Worm (Caenorhabditis elegans) whole organism, young adult: Measurements from ENCODE around the gene spig-9.

Experiments
- F22D6.2 ChIP-seq: sonication (generic microtip); optimal IDR thresholded peaks from 2 replicates; lab custom pipeline; 2016; ENCODE audit warnings: mild to moderate bottlenecking, missing genetic modification characterization, missing compliant biosample characterization
- F39B2.1 ChIP-seq: fragments of 200-800 bp; sonication (Bioruptor generic); IDR thresholded peaks from 2 replicates; pipeline ENCODE4 v1.3.6; 2022; ENCODE audit warnings: missing genetic modification reagents, missing genetic modification characterization, missing compliant biosample characterization
- F52B5.7 ChIP-seq: sonication (generic microtip); optimal IDR thresholded peaks from 2 replicates; lab custom pipeline; 2016; ENCODE audit warnings: mild to moderate bottlenecking, missing genetic modification characterization, missing compliant biosample characterization
- K11D2.4 ChIP-seq: fragments of 200-800 bp; sonication (Bioruptor generic); IDR thresholded peaks from 2 replicates; pipeline ENCODE4 v1.3.6; 2022; ENCODE audit warnings: missing genetic modification reagents, missing genetic modification characterization, missing compliant biosample characterization
- K12H6.12 ChIP-seq: fragments of 200-800 bp; sonication (Bioruptor generic); optimal IDR thresholded peaks from 2 replicates; lab custom pipeline; 2018; ENCODE audit warnings: mild to moderate bottlenecking, missing genetic modification characterization, missing compliant biosample characterization
- T07F8.4 ChIP-seq: sonication (generic microtip); optimal IDR thresholded peaks from 2 replicates; lab custom pipeline; 2016; ENCODE audit warnings: mild to moderate bottlenecking, missing genetic modification characterization, moderate library complexity, missing compliant biosample characterization
- Y53F4B.3 ChIP-seq: fragments of 200-800 bp; sonication (Bioruptor generic); IDR thresholded peaks from 2 replicates; pipeline ENCODE4 v1.3.6; 2022; ENCODE audit warnings: missing genetic modification reagents, missing genetic modification characterization, missing compliant biosample characterization
- ama-1 ChIP-seq, 3 experiments: fragments of 150-350 bp in 1 of 3; sonication (generic microtip) in 2 of 3; optimal IDR thresholded peaks; 2 replicates each; lab custom pipeline; 2014 to 2018; ENCODE audit warnings: missing biosample characterization in 2 of 3, missing genetic modification characterization in 2 of 3, missing genetic modification reagents in 2 of 3
- aptf-3 ChIP-seq: fragments of 200-800 bp; sonication (Bioruptor generic); IDR thresholded peaks from 2 replicates; pipeline ENCODE4 v1.3.6; 2022; ENCODE audit warnings: missing genetic modification characterization, missing compliant biosample characterization
- atf-7 ChIP-seq: sonication (generic microtip); optimal IDR thresholded peaks from 2 replicates; lab custom pipeline; 2017; ENCODE audit warnings: mild to moderate bottlenecking, missing genetic modification characterization, missing compliant biosample characterization
- athp-1 ChIP-seq: sonication (generic microtip); optimal IDR thresholded peaks from 2 replicates; lab custom pipeline; 2017; ENCODE audit warnings: mild to moderate bottlenecking, missing genetic modification characterization, missing compliant biosample characterization
- attf-5 ChIP-seq: fragments of 200-800 bp; sonication (Bioruptor generic); optimal IDR thresholded peaks from 2 replicates; lab custom pipeline; 2018; ENCODE audit warnings: mild to moderate bottlenecking, missing genetic modification characterization, missing compliant biosample characterization
- ccch-3 ChIP-seq: fragments of 200-800 bp; sonication (Bioruptor generic); optimal IDR thresholded peaks from 2 replicates; lab custom pipeline; 2018; ENCODE audit warnings: mild to moderate bottlenecking, missing genetic modification characterization, missing compliant biosample characterization
- cebp-2 ChIP-seq: fragments of 200-800 bp; sonication (Bioruptor generic); IDR thresholded peaks from 2 replicates; pipeline ENCODE4 v1.3.6; 2022; ENCODE audit warnings: missing genetic modification characterization, missing compliant biosample characterization
- ceh-100 ChIP-seq: fragments of 200-800 bp; sonication (Bioruptor generic); IDR thresholded peaks from 2 replicates; pipeline ENCODE4 v1.3.6; 2022; ENCODE audit warnings: missing genetic modification reagents, missing genetic modification characterization, missing compliant biosample characterization
- ceh-40 ChIP-seq: fragments of 200-800 bp; sonication (Bioruptor generic); IDR thresholded peaks from 2 replicates; pipeline ENCODE4 v1.3.6; 2022; ENCODE audit warnings: missing genetic modification characterization, missing compliant biosample characterization
- ceh-58 ChIP-seq: fragments of 200-800 bp; sonication (Bioruptor generic); IDR thresholded peaks from 2 replicates; pipeline ENCODE4 v1.3.6; 2022; ENCODE audit warnings: missing genetic modification characterization, missing compliant biosample characterization
- chd-7 ChIP-seq: sonication (generic microtip); optimal IDR thresholded peaks from 2 replicates; lab custom pipeline; 2016; ENCODE audit warnings: mild to moderate bottlenecking, missing genetic modification characterization, moderate library complexity, missing compliant biosample characterization
- die-1 ChIP-seq: sonication (generic microtip); optimal IDR thresholded peaks from 2 replicates; lab custom pipeline; 2016; ENCODE audit warnings: missing genotype, mild to moderate bottlenecking, missing genetic modification characterization, missing compliant biosample characterization
- dox-1 ChIP-seq: fragments of 200-800 bp; sonication (Bioruptor generic); IDR thresholded peaks from 2 replicates; pipeline ENCODE4 v1.3.6; 2022; ENCODE audit warnings: missing genetic modification reagents, missing genetic modification characterization, missing compliant biosample characterization
- dpff-1 ChIP-seq: sonication (generic microtip); optimal IDR thresholded peaks from 2 replicates; lab custom pipeline; 2017; ENCODE audit warnings: mild to moderate bottlenecking, missing genetic modification characterization, missing compliant biosample characterization
- dpl-1 ChIP-seq: fragments of 150-350 bp; optimal IDR thresholded peaks from 2 replicates; lab custom pipeline; 2014; ENCODE audit warnings: missing biosample characterization, missing genetic modification reagents, missing genetic modification characterization
- gei-17 ChIP-seq: fragments of 200-800 bp; sonication (Bioruptor generic); optimal IDR thresholded peaks from 2 replicates; lab custom pipeline; 2018; ENCODE audit warnings: mild to moderate bottlenecking, missing genetic modification characterization, missing compliant biosample characterization
- him-1 ChIP-seq: sonication (generic microtip); optimal IDR thresholded peaks from 2 replicates; lab custom pipeline; 2016; ENCODE audit warnings: missing genotype, missing genetic modification reagents, missing genetic modification characterization, missing compliant biosample characterization
- hlh-12 ChIP-seq: sonication (generic microtip); optimal IDR thresholded peaks from 2 replicates; lab custom pipeline; 2016; ENCODE audit warnings: missing genetic modification characterization, missing compliant biosample characterization
- hmg-1.2 ChIP-seq: fragments of 200-800 bp; sonication (Bioruptor generic); IDR thresholded peaks from 2 replicates; pipeline ENCODE4 v1.3.6; 2022; ENCODE audit warnings: missing genetic modification reagents, missing genetic modification characterization, missing compliant biosample characterization
- hmg-20 ChIP-seq: fragments of 200-800 bp; sonication (Bioruptor generic); IDR thresholded peaks from 2 replicates; pipeline ENCODE4 v1.3.6; 2022; ENCODE audit warnings: missing genetic modification reagents, missing genetic modification characterization, missing compliant biosample characterization
- let-526 ChIP-seq: fragments of 200-800 bp; sonication (Bioruptor generic); IDR thresholded peaks from 2 replicates; pipeline ENCODE4 v1.3.6; 2022; ENCODE audit warnings: missing genetic modification reagents, missing genetic modification characterization, missing compliant biosample characterization
- let-607 ChIP-seq, 2 experiments: fragments of 200-800 bp in 1 of 2; sonication (Bioruptor generic) in 1 of 2; sonication (generic microtip) in 1 of 2; optimal IDR thresholded peaks; 2 replicates each; lab custom pipeline; 2016 to 2018; ENCODE audit warnings: mild to moderate bottlenecking in 2 of 2, missing compliant biosample characterization in 2 of 2, missing genetic modification characterization in 2 of 2, moderate library complexity in 2 of 2, missing genotype in 1 of 2
- lin-35 ChIP-seq, 3 experiments: fragments of 150-350 bp in 2 of 3; sonication (generic microtip) in 1 of 3; optimal IDR thresholded peaks; 2 replicates each; lab custom pipeline; 2014 to 2018; ENCODE audit warnings: missing biosample characterization in 3 of 3, missing genetic modification characterization in 3 of 3, missing genetic modification reagents in 3 of 3
- lin-54 ChIP-seq: fragments of 200-800 bp; sonication (Bioruptor generic); optimal IDR thresholded peaks from 2 replicates; lab custom pipeline; 2018; ENCODE audit warnings: mild to moderate bottlenecking, missing genetic modification characterization, missing compliant biosample characterization
- lir-1 ChIP-seq: fragments of 200-800 bp; sonication (Bioruptor generic); conservative IDR thresholded peaks from 2 replicates; pipeline ENCODE4 v1.3.6; 2022; ENCODE audit warnings: missing genetic modification reagents, missing genetic modification characterization, missing compliant biosample characterization
- lsl-1 ChIP-seq: fragments of 200-800 bp; sonication (Bioruptor generic); optimal IDR thresholded peaks from 2 replicates; lab custom pipeline; 2018; ENCODE audit warnings: mild to moderate bottlenecking, missing genetic modification characterization, moderate library complexity, missing compliant biosample characterization
- madf-10 ChIP-seq: sonication (generic microtip); optimal IDR thresholded peaks from 2 replicates; lab custom pipeline; 2016; ENCODE audit warnings: mild to moderate bottlenecking, missing genetic modification characterization, missing compliant biosample characterization
- madf-8 ChIP-seq: fragments of 200-800 bp; sonication (Bioruptor generic); conservative IDR thresholded peaks from 2 replicates; pipeline ENCODE4 v1.3.6; 2022; ENCODE audit warnings: missing genetic modification reagents, missing genetic modification characterization, missing compliant biosample characterization
- mxl-1 ChIP-seq: sonication (generic microtip); optimal IDR thresholded peaks from 2 replicates; lab custom pipeline; 2016; ENCODE audit warnings: missing genetic modification characterization, missing compliant biosample characterization
- nfyb-1 ChIP-seq: fragments of 200-800 bp; sonication (Bioruptor generic); IDR thresholded peaks from 2 replicates; pipeline ENCODE4 v1.3.6; 2022; ENCODE audit warnings: missing genetic modification reagents, missing genetic modification characterization, missing compliant biosample characterization
- nhr-179 ChIP-seq: sonication (generic microtip); optimal IDR thresholded peaks from 2 replicates; lab custom pipeline; 2016; ENCODE audit warnings: mild to moderate bottlenecking, missing genetic modification characterization, missing compliant biosample characterization
- nhr-80 ChIP-seq: sonication (generic microtip); optimal IDR thresholded peaks from 2 replicates; lab custom pipeline; 2016; ENCODE audit warnings: missing genetic modification characterization, missing compliant biosample characterization
- repo-1 ChIP-seq: sonication (generic microtip); optimal IDR thresholded peaks from 2 replicates; lab custom pipeline; 2017; ENCODE audit warnings: mild to moderate bottlenecking, missing genetic modification characterization, missing compliant biosample characterization
- sdz-38 ChIP-seq: sonication (generic microtip); optimal IDR thresholded peaks from 2 replicates; lab custom pipeline; 2016; ENCODE audit warnings: missing genotype, missing genetic modification characterization, missing compliant biosample characterization
- snpc-1.1 ChIP-seq: sonication (generic microtip); optimal IDR thresholded peaks from 2 replicates; lab custom pipeline; 2017; ENCODE audit warnings: missing genetic modification characterization, mild to moderate bottlenecking, missing compliant biosample characterization, antibody characterized with exemption, moderate library complexity, missing genotype, missing genetic modification reagents; ENCODE audit not compliant: insufficient read depth
- snpc-1.3 ChIP-seq: sonication (generic microtip); optimal IDR thresholded peaks from 2 replicates; lab custom pipeline; 2017; ENCODE audit warnings: missing genetic modification characterization, mild to moderate bottlenecking, missing compliant biosample characterization, antibody characterized with exemption, moderate library complexity, missing genotype, missing genetic modification reagents; ENCODE audit not compliant: insufficient read depth
- somi-1 ChIP-seq: fragments of 200-800 bp; sonication (Bioruptor generic); optimal IDR thresholded peaks from 2 replicates; lab custom pipeline; 2018; ENCODE audit warnings: mild to moderate bottlenecking, missing genetic modification characterization, missing compliant biosample characterization
- sptf-2 ChIP-seq: fragments of 200-800 bp; sonication (Bioruptor generic); optimal IDR thresholded peaks from 2 replicates; lab custom pipeline; 2018; ENCODE audit warnings: mild to moderate bottlenecking, missing genetic modification characterization, missing compliant biosample characterization
- zfh-2 ChIP-seq: fragments of 200-800 bp; sonication (Bioruptor generic); conservative IDR thresholded peaks from 2 replicates; pipeline ENCODE4 v1.3.6; 2022; ENCODE audit warnings: missing genetic modification reagents, missing genetic modification characterization, missing compliant biosample characterization
- ztf-26 ChIP-seq: sonication (generic microtip); optimal IDR thresholded peaks from 2 replicates; lab custom pipeline; 2017; ENCODE audit warnings: missing genetic modification characterization, missing compliant biosample characterization
- ztf-3 ChIP-seq: fragments of 200-800 bp; sonication (Bioruptor generic); optimal IDR thresholded peaks from 2 replicates; lab custom pipeline; 2018; ENCODE audit warnings: mild to moderate bottlenecking, missing genetic modification characterization, missing compliant biosample characterization

Gene spig-9

ce11 chrV:13655202-13655764 lies 43.6 kb upstream of the spig-9 start:
- TF ChIP-seq mxl-1 (tag; lab: Kevin White, UChicago) (no peak), athp-1 (tag; lab: Kevin White, UChicago) (no peak), chd-7 (tag; lab: Kevin White, UChicago) (peak; percentile 63), ceh-58 (GFP tag; lab: Robert Waterston, UW) (0 out of 2 replicates have a peak, but pooled peaks have one; percentile 77), nhr-179 (tag; lab: Kevin White, UChicago) (no peak), nhr-80 (tag; lab: Kevin White, UChicago) (no peak), dpl-1 (GFP tag; lab: Kevin White, UChicago) (no peak), T07F8.4 (no peak), dpff-1 (tag; lab: Kevin White, UChicago) (no peak), ama-1 (optimal IDR thresholded peaks at IDR 0.05; lab: Kevin White, UChicago) (no peak), ama-1 (GFP tag; optimal IDR thresholded peaks at IDR 0.05; lab: Kevin White, UChicago) (no peak), ceh-100 (GFP tag; lab: Robert Waterston, UW) (no peak), ceh-40 (0 out of 2 replicates have a peak, but pooled peaks have one; percentile 53), gei-17 (GFP tag; lab: Kevin White, UChicago) (no peak), F52B5.7 (tag; lab: Kevin White, UChicago) (no peak), F22D6.2 (tag; lab: Kevin White, UChicago) (no peak), let-526 (0 out of 2 replicates have a peak, but pooled peaks have one; percentile 9), lsl-1 (GFP tag; lab: Kevin White, UChicago) (no peak), somi-1 (GFP tag; lab: Kevin White, UChicago) (peak; percentile 38), K11D2.4 (0 out of 2 replicates have a peak, but pooled peaks have one; percentile 37), sptf-2 (GFP tag; lab: Kevin White, UChicago) (no peak), hmg-20 (GFP tag; lab: Robert Waterston, UW) (no peak), hmg-1.2 (peak; percentile 39), snpc-1.3 (tag; lab: Kevin White, UChicago) (no peak), zfh-2 (peak; percentile 83), lin-35 (GFP tag; optimal IDR thresholded peaks at IDR 0.05; lab: Kevin White, UChicago) (peak in 1 of 3 experiments; percentile 61), lin-54 (peak; percentile 32), attf-5 (GFP tag; lab: Kevin White, UChicago) (peak; percentile 6), madf-8 (GFP tag; lab: Robert Waterston, UW) (no peak), Y53F4B.3 (GFP tag; lab: Robert Waterston, UW) (no peak), dox-1 (GFP tag; lab: Robert Waterston, UW) (peak; percentile 41; the same call in 1 of the 2 replicates), K12H6.12 (tag; lab: Kevin White, UChicago) (peak; percentile 46), snpc-1.1 (tag; lab: Kevin White, UChicago) (no peak), him-1 (no peak), cebp-2 (0 out of 2 replicates have a peak, but pooled peaks have one; percentile 7), die-1 (tag; lab: Kevin White, UChicago) (no peak), atf-7 (no peak), ccch-3 (GFP tag; lab: Kevin White, UChicago) (no peak), F39B2.1 (no peak), aptf-3 (no peak), nfyb-1 (GFP tag; lab: Robert Waterston, UW) (0 out of 2 replicates have a peak, but pooled peaks have one; percentile 46), ztf-26 (tag; lab: Kevin White, UChicago) (peak; percentile 37), madf-10 (tag; lab: Kevin White, UChicago) (no peak), repo-1 (tag; lab: Kevin White, UChicago) (peak; percentile 21), let-607 (tag; optimal IDR thresholded peaks at IDR 0.05; lab: Kevin White, UChicago) (no peak), lir-1 (GFP tag; lab: Robert Waterston, UW) (no peak), hlh-12 (no peak), ztf-3 (GFP tag; lab: Kevin White, UChicago) (no peak), sdz-38 (tag; lab: Kevin White, UChicago) (no peak)
